Worm (Caenorhabditis elegans) whole organism, young adult: ENCODE results near the gene srz-102.

Experiments used
- B0336.3 ChIP-seq: fragments of 200-800 bp; sonication (Bioruptor generic); IDR thresholded peaks from 2 replicates; pipeline ENCODE4 v1.3.6; 2022; ENCODE audit warnings: missing genetic modification characterization, missing compliant biosample characterization
- C06A6.2 ChIP-seq: fragments of 200-800 bp; sonication (Bioruptor generic); conservative IDR thresholded peaks from 2 replicates; pipeline ENCODE4 v1.3.6; 2022; ENCODE audit warnings: missing genetic modification characterization, missing compliant biosample characterization
- F23B12.7 ChIP-seq: sonication (generic microtip); optimal IDR thresholded peaks from 2 replicates; lab custom pipeline; 2017; ENCODE audit warnings: missing genetic modification characterization, mild to moderate bottlenecking, missing compliant biosample characterization, antibody characterized with exemption, moderate library complexity; ENCODE audit not compliant: insufficient read depth
- F37B4.10 ChIP-seq: fragments of 200-800 bp; sonication (Bioruptor generic); IDR thresholded peaks from 2 replicates; pipeline ENCODE4 v1.3.6; 2022; ENCODE audit warnings: missing genetic modification characterization, missing compliant biosample characterization
- F52B5.7 ChIP-seq: sonication (generic microtip); optimal IDR thresholded peaks from 2 replicates; lab custom pipeline; 2016; ENCODE audit warnings: mild to moderate bottlenecking, missing genetic modification characterization, missing compliant biosample characterization
- F57C9.4 ChIP-seq: sonication (generic microtip); optimal IDR thresholded peaks from 2 replicates; lab custom pipeline; 2017; ENCODE audit warnings: mild to moderate bottlenecking, missing genetic modification characterization, missing compliant biosample characterization
- K12H6.12 ChIP-seq: fragments of 200-800 bp; sonication (Bioruptor generic); optimal IDR thresholded peaks from 2 replicates; lab custom pipeline; 2018; ENCODE audit warnings: mild to moderate bottlenecking, missing genetic modification characterization, missing compliant biosample characterization
- Y56A3A.18 ChIP-seq: fragments of 200-800 bp; sonication (Bioruptor generic); IDR thresholded peaks from 2 replicates; pipeline ENCODE4 v1.3.6; 2022; ENCODE audit warnings: missing genetic modification reagents, missing genetic modification characterization, missing compliant biosample characterization
- Y79H2A.3 ChIP-seq: fragments of 200-800 bp; sonication (Bioruptor generic); conservative IDR thresholded peaks from 2 replicates; pipeline ENCODE4 v1.3.6; 2022; ENCODE audit warnings: missing genetic modification reagents, missing genetic modification characterization, missing compliant biosample characterization
- Y95B8A.8 ChIP-seq: fragments of 200-800 bp; sonication (Bioruptor generic); IDR thresholded peaks from 2 replicates; pipeline ENCODE4 v1.3.6; 2022; ENCODE audit warnings: missing genetic modification reagents, missing genetic modification characterization, missing compliant biosample characterization
- ZK185.1 ChIP-seq: sonication (generic microtip); optimal IDR thresholded peaks from 2 replicates; lab custom pipeline; 2016; ENCODE audit warnings: mild to moderate bottlenecking, missing genetic modification characterization, missing compliant biosample characterization; ENCODE audit not compliant: poor library complexity, severe bottlenecking
- aptf-2 ChIP-seq: fragments of 200-800 bp; sonication (Bioruptor generic); conservative IDR thresholded peaks from 2 replicates; pipeline ENCODE4 v1.3.6; 2022; ENCODE audit warnings: missing genetic modification reagents, missing genetic modification characterization, missing compliant biosample characterization
- athp-1 ChIP-seq: sonication (generic microtip); optimal IDR thresholded peaks from 2 replicates; lab custom pipeline; 2017; ENCODE audit warnings: mild to moderate bottlenecking, missing genetic modification characterization, missing compliant biosample characterization
- attf-6 ChIP-seq: fragments of 200-800 bp; sonication (Bioruptor generic); IDR thresholded peaks from 2 replicates; pipeline ENCODE4 v1.3.6; 2022; ENCODE audit warnings: missing genetic modification reagents, missing genetic modification characterization, missing compliant biosample characterization
- bed-1 ChIP-seq: fragments of 200-800 bp; sonication (Bioruptor generic); IDR thresholded peaks from 2 replicates; pipeline ENCODE4 v1.3.6; 2022; ENCODE audit warnings: missing genetic modification reagents, missing genetic modification characterization, missing compliant biosample characterization
- cebp-2 ChIP-seq: fragments of 200-800 bp; sonication (Bioruptor generic); IDR thresholded peaks from 2 replicates; pipeline ENCODE4 v1.3.6; 2022; ENCODE audit warnings: missing genetic modification characterization, missing compliant biosample characterization
- ceh-40 ChIP-seq: fragments of 200-800 bp; sonication (Bioruptor generic); IDR thresholded peaks from 2 replicates; pipeline ENCODE4 v1.3.6; 2022; ENCODE audit warnings: missing genetic modification characterization, missing compliant biosample characterization
- dox-1 ChIP-seq: fragments of 200-800 bp; sonication (Bioruptor generic); IDR thresholded peaks from 2 replicates; pipeline ENCODE4 v1.3.6; 2022; ENCODE audit warnings: missing genetic modification reagents, missing genetic modification characterization, missing compliant biosample characterization
- dpl-1 ChIP-seq: fragments of 150-350 bp; optimal IDR thresholded peaks from 2 replicates; lab custom pipeline; 2014; ENCODE audit warnings: missing biosample characterization, missing genetic modification reagents, missing genetic modification characterization
- ekl-4 ChIP-seq: fragments of 200-800 bp; sonication (Bioruptor generic); IDR thresholded peaks from 2 replicates; pipeline ENCODE4 v1.3.6; 2022; ENCODE audit warnings: missing genetic modification reagents, missing genetic modification characterization, missing compliant biosample characterization
- fkh-3 ChIP-seq: sonication (generic microtip); optimal IDR thresholded peaks from 2 replicates; lab custom pipeline; 2016; ENCODE audit warnings: mild to moderate bottlenecking, missing genetic modification characterization, missing compliant biosample characterization
- gei-17 ChIP-seq: fragments of 200-800 bp; sonication (Bioruptor generic); optimal IDR thresholded peaks from 2 replicates; lab custom pipeline; 2018; ENCODE audit warnings: mild to moderate bottlenecking, missing genetic modification characterization, missing compliant biosample characterization
- him-1 ChIP-seq: sonication (generic microtip); optimal IDR thresholded peaks from 2 replicates; lab custom pipeline; 2016; ENCODE audit warnings: missing genotype, missing genetic modification reagents, missing genetic modification characterization, missing compliant biosample characterization
- hlh-26 ChIP-seq: fragments of 200-800 bp; sonication (Bioruptor generic); conservative IDR thresholded peaks from 2 replicates; pipeline ENCODE4 v1.3.6; 2022; ENCODE audit warnings: missing genetic modification reagents, missing genetic modification characterization, missing compliant biosample characterization
- hmg-1.2 ChIP-seq: fragments of 200-800 bp; sonication (Bioruptor generic); IDR thresholded peaks from 2 replicates; pipeline ENCODE4 v1.3.6; 2022; ENCODE audit warnings: missing genetic modification reagents, missing genetic modification characterization, missing compliant biosample characterization
- hsf-1 ChIP-seq: fragments of 200-800 bp; sonication (Bioruptor generic); IDR thresholded peaks from 2 replicates; pipeline ENCODE4 v1.3.6; 2022; ENCODE audit warnings: missing genetic modification reagents, missing genetic modification characterization, missing compliant biosample characterization
- let-526 ChIP-seq: fragments of 200-800 bp; sonication (Bioruptor generic); IDR thresholded peaks from 2 replicates; pipeline ENCODE4 v1.3.6; 2022; ENCODE audit warnings: missing genetic modification reagents, missing genetic modification characterization, missing compliant biosample characterization
- lir-1 ChIP-seq: fragments of 200-800 bp; sonication (Bioruptor generic); conservative IDR thresholded peaks from 2 replicates; pipeline ENCODE4 v1.3.6; 2022; ENCODE audit warnings: missing genetic modification reagents, missing genetic modification characterization, missing compliant biosample characterization
- madf-10 ChIP-seq: sonication (generic microtip); optimal IDR thresholded peaks from 2 replicates; lab custom pipeline; 2016; ENCODE audit warnings: mild to moderate bottlenecking, missing genetic modification characterization, missing compliant biosample characterization
- madf-3 ChIP-seq: fragments of 200-800 bp; sonication (Bioruptor generic); IDR thresholded peaks from 2 replicates; pipeline ENCODE4 v1.3.6; 2022; ENCODE audit warnings: missing genetic modification reagents, missing genetic modification characterization, missing compliant biosample characterization
- madf-8 ChIP-seq: fragments of 200-800 bp; sonication (Bioruptor generic); conservative IDR thresholded peaks from 2 replicates; pipeline ENCODE4 v1.3.6; 2022; ENCODE audit warnings: missing genetic modification reagents, missing genetic modification characterization, missing compliant biosample characterization
- mel-28 ChIP-seq: sonication (generic microtip); optimal IDR thresholded peaks from 2 replicates; lab custom pipeline; 2016; ENCODE audit warnings: borderline replicate concordance, mild to moderate bottlenecking, missing genetic modification characterization, missing compliant biosample characterization
- mes-4 ChIP-seq: sonication (generic microtip); optimal IDR thresholded peaks from 2 replicates; lab custom pipeline; 2016; ENCODE audit warnings: missing genotype, missing genetic modification characterization, missing compliant biosample characterization
- nhr-27 ChIP-seq: fragments of 200-800 bp; sonication (Bioruptor generic); optimal IDR thresholded peaks from 2 replicates; lab custom pipeline; 2018; ENCODE audit warnings: mild to moderate bottlenecking, missing genetic modification characterization, moderate library complexity, missing compliant biosample characterization
- sea-2 ChIP-seq: fragments of 200-800 bp; sonication (Bioruptor generic); IDR thresholded peaks from 2 replicates; pipeline ENCODE4 v1.3.6; 2022; ENCODE audit warnings: missing genetic modification characterization, missing compliant biosample characterization
- snpc-1.3 ChIP-seq: sonication (generic microtip); optimal IDR thresholded peaks from 2 replicates; lab custom pipeline; 2017; ENCODE audit warnings: missing genetic modification characterization, mild to moderate bottlenecking, missing compliant biosample characterization, antibody characterized with exemption, moderate library complexity, missing genotype, missing genetic modification reagents; ENCODE audit not compliant: insufficient read depth
- snpc-4 ChIP-seq, 5 experiments: fragments of 150-350 bp in 1 of 5; sonication (generic microtip) in 4 of 5; optimal IDR thresholded peaks; 2 replicates each; lab custom pipeline; 2014 to 2018; ENCODE audit warnings: missing genetic modification characterization in 5 of 5, missing biosample characterization in 3 of 5, antibody characterized with exemption in 2 of 5, mild to moderate bottlenecking in 2 of 5, missing compliant biosample characterization in 2 of 5, missing genotype in 2 of 5, moderate library complexity in 2 of 5, missing genetic modification reagents in 1 of 5
- somi-1 ChIP-seq: fragments of 200-800 bp; sonication (Bioruptor generic); optimal IDR thresholded peaks from 2 replicates; lab custom pipeline; 2018; ENCODE audit warnings: mild to moderate bottlenecking, missing genetic modification characterization, missing compliant biosample characterization
- tbp1 ChIP-seq: fragments of 200-800 bp; sonication (Bioruptor generic); optimal IDR thresholded peaks from 2 replicates; lab custom pipeline; 2018; ENCODE audit warnings: mild to moderate bottlenecking, missing genetic modification characterization, missing compliant biosample characterization
- unc-130 ChIP-seq: sonication (generic microtip); optimal IDR thresholded peaks from 2 replicates; lab custom pipeline; 2016; ENCODE audit warnings: missing genetic modification reagents, missing genetic modification characterization, missing compliant biosample characterization
- unc-62 ChIP-seq: fragments of 150-350 bp; optimal IDR thresholded peaks from 2 replicates; lab custom pipeline; 2014; ENCODE audit warnings: missing biosample characterization, missing genetic modification reagents, missing genetic modification characterization
- xnd-1 ChIP-seq: sonication (generic microtip); optimal IDR thresholded peaks from 2 replicates; lab custom pipeline; 2016; ENCODE audit warnings: missing genotype, missing genetic modification reagents, missing genetic modification characterization, missing compliant biosample characterization
- ztf-22 ChIP-seq: fragments of 200-800 bp; sonication (Bioruptor generic); optimal IDR thresholded peaks from 2 replicates; lab custom pipeline; 2018; ENCODE audit warnings: mild to moderate bottlenecking, missing genetic modification characterization, moderate library complexity, missing compliant biosample characterization
- ztf-25 ChIP-seq: fragments of 200-800 bp; sonication (Bioruptor generic); IDR thresholded peaks from 2 replicates; pipeline ENCODE4 v1.3.6; 2022; ENCODE audit warnings: missing genetic modification reagents, missing genetic modification characterization, missing compliant biosample characterization
- ztf-26 ChIP-seq: sonication (generic microtip); optimal IDR thresholded peaks from 2 replicates; lab custom pipeline; 2017; ENCODE audit warnings: missing genetic modification characterization, missing compliant biosample characterization

Gene srz-102

DNA sequence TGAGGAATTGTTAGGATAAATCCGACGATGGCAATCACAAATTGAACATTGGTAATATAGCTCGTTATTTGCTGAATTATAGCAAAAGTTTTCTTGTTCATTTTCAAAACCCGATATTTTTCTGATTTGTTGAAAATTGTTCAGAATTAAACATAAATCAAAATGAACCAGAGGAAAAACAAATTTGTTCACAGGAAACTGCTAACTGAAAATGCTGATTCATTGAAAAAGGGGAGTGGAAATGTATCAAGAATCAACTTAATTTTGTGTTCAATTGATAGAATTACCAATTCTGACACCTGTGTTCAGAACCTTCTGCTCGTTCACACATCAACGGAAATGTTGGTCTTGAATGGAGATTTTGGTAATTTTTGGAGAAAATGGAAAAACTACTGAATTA is 43.8 kb upstream of the srz-102 start, which contains the start of gene srw-77:
Gene srw-77, minus strand, starts transcription at position 101 of the 400 bp plus-strand sequence.
- TF ChIP-seq sea-2 (GFP tag; lab: Robert Waterston, UW) (no peak), Y56A3A.18 (GFP tag; lab: Robert Waterston, UW) (no peak), nhr-27 (no peak), hlh-26 (GFP tag; lab: Robert Waterston, UW) (no peak), dox-1 (GFP tag; lab: Robert Waterston, UW) (no peak)

DNA sequence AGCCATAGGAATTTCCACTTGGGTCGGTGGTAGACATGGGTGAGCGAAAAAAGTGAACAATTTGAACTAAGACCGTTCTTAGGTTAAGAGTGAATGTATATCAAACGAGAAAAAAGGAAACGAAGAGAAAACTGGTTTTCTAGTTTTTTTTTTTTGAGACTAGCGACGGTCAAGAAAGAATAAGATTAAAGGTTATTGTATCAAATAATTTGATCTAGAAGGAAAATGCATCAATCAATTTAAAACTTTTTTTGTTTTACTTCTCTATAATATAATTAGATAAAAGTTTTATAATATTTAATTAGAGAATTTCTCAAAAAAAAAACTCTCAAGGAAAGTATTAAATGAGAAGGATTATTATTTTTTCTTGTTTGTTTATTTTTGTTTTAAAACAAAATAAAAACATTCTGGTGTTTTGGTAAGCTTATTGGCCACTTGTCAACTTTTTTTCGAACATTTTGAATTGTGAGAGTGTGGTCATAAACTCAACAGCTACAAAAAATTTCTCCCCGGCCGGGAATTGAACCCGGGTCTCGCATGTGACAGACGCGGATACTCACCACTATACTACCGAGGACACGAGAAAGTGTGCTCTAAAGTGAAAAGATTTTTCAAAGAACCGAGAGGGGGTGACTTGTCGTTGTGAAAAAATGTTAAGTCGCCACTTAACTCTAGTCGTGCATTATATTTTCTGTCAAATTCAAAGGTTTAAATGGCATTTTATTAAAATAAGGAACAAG is 42.0 kb upstream of the srz-102 start, which contains the start of gene W06G6.17:
Gene W06G6.17, minus strand, starts transcription at position 51 of the 740 bp plus-strand sequence.
- TF ChIP-seq gei-17 (GFP tag; lab: Kevin White, UChicago) (no peak), madf-10 (tag; lab: Kevin White, UChicago) (no peak), somi-1 (GFP tag; lab: Kevin White, UChicago) (no peak), bed-1 (GFP tag; lab: Robert Waterston, UW) (no peak), attf-6 (GFP tag; lab: Robert Waterston, UW) (peak; percentile 72; the same call in 1 of the 2 replicates), mes-4 (tag; lab: Kevin White, UChicago) (no peak), Y95B8A.8 (no peak), dpl-1 (no peak), aptf-2 (no peak), madf-8 (GFP tag; lab: Robert Waterston, UW) (no peak), hmg-1.2 (peak; percentile 33; the same call in 1 of the 2 replicates), lir-1 (no peak), nhr-27 (no peak), madf-3 (no peak), sea-2 (GFP tag; lab: Robert Waterston, UW) (no peak), K12H6.12 (tag; lab: Kevin White, UChicago) (no peak), fkh-3 (tag; lab: Kevin White, UChicago) (no peak), athp-1 (tag; lab: Kevin White, UChicago) (no peak), unc-130 (GFP tag; lab: Kevin White, UChicago) (no peak), let-526 (no peak), ceh-40 (GFP tag; lab: Robert Waterston, UW) (no peak), ztf-25 (GFP tag; lab: Robert Waterston, UW) (0 out of 2 replicates have a peak, but pooled peaks have one; percentile 20), ztf-26 (no peak), ekl-4 (GFP tag; lab: Robert Waterston, UW) (no peak), cebp-2 (GFP tag; lab: Robert Waterston, UW) (no peak), mel-28 (tag; lab: Kevin White, UChicago) (no peak), xnd-1 (tag; lab: Kevin White, UChicago) (no peak), him-1 (peak; percentile 56), dox-1 (GFP tag; lab: Robert Waterston, UW) (no peak), F52B5.7 (tag; lab: Kevin White, UChicago) (no peak), F23B12.7 (no peak), ztf-22 (GFP tag; lab: Kevin White, UChicago) (no peak), snpc-1.3 (tag; lab: Kevin White, UChicago) (no peak), unc-62 (GFP tag; lab: Kevin White, UChicago) (no peak), Y56A3A.18 (GFP tag; lab: Robert Waterston, UW) (no peak), tbp1 (peak; percentile 86), C06A6.2 (GFP tag; lab: Robert Waterston, UW) (no peak), F57C9.4 (tag; lab: Kevin White, UChicago) (no peak), B0336.3 (GFP tag; lab: Robert Waterston, UW) (no peak), Y79H2A.3 (GFP tag; lab: Robert Waterston, UW) (no peak), hsf-1 (GFP tag; lab: Robert Waterston, UW) (no peak), snpc-4 (GFP tag; optimal IDR thresholded peaks at IDR 0.05; lab: Kevin White, UChicago) (peak; percentile 15), snpc-4 (tag; optimal IDR thresholded peaks at IDR 0.05; lab: Kevin White, UChicago) (peak in 3 of 4 experiments; percentile 42 to 86 (median 79)), F37B4.10 (no peak), ZK185.1 (tag; lab: Kevin White, UChicago) (no peak)
